Worm (Caenorhabditis elegans) whole organism, early embryonic: ENCODE measurements around the gene C08F8.2.
"Not testable (repeated sequence)": the region's sequence is repeated elsewhere in the genome, so short reads cannot be mapped to it uniquely, and the experiment has no call there.

Experiments used
- B0310.2 ChIP-seq: sonication (generic microtip); optimal IDR thresholded peaks from 2 replicates; lab custom pipeline; 2016; ENCODE audit warnings: mild to moderate bottlenecking, missing genetic modification characterization, missing compliant biosample characterization
- F13C5.2 ChIP-seq: sonication (generic microtip); optimal IDR thresholded peaks from 2 replicates; lab custom pipeline; 2017; ENCODE audit warnings: mild to moderate bottlenecking, missing genetic modification characterization, inconsistent platforms, missing compliant biosample characterization
- aly-1 ChIP-seq: sonication (generic microtip); optimal IDR thresholded peaks from 2 replicates; lab custom pipeline; 2016; ENCODE audit warnings: missing genetic modification characterization, missing compliant biosample characterization
- ama-1 ChIP-seq: fragments of 150-350 bp; optimal IDR thresholded peaks from 2 replicates; lab custom pipeline; 2014
- ceh-13 ChIP-seq: fragments of 200-800 bp; sonication (Bioruptor generic); optimal IDR thresholded peaks from 2 replicates; lab custom pipeline; 2018; ENCODE audit warnings: mild to moderate bottlenecking, missing genetic modification characterization, missing compliant biosample characterization
- ceh-36 ChIP-seq: sonication (generic microtip); optimal IDR thresholded peaks from 2 replicates; lab custom pipeline; 2016; ENCODE audit warnings: missing genetic modification characterization, inconsistent platforms, missing compliant biosample characterization
- ets-7 ChIP-seq: sonication (generic microtip); optimal IDR thresholded peaks from 2 replicates; lab custom pipeline; 2016; ENCODE audit warnings: missing genotype, missing genetic modification characterization, missing compliant biosample characterization
- flt-1 ChIP-seq: fragments of 200-800 bp; sonication (Bioruptor generic); IDR thresholded peaks from 2 replicates; pipeline ENCODE4 v1.3.6; 2022; ENCODE audit warnings: missing genetic modification characterization, missing compliant biosample characterization
- hmbx-1 ChIP-seq: sonication (generic microtip); optimal IDR thresholded peaks from 2 replicates; lab custom pipeline; 2016; ENCODE audit warnings: mild to moderate bottlenecking, missing genetic modification characterization, missing compliant biosample characterization
- hmg-4 ChIP-seq: fragments of 200-800 bp; sonication (Bioruptor generic); optimal IDR thresholded peaks from 2 replicates; lab custom pipeline; 2018; ENCODE audit warnings: mild to moderate bottlenecking, missing genetic modification characterization, missing compliant biosample characterization
- hnd-1 ChIP-seq: sonication (generic microtip); optimal IDR thresholded peaks from 2 replicates; lab custom pipeline; 2016; ENCODE audit warnings: missing genetic modification characterization, missing compliant biosample characterization
- pes-1 ChIP-seq: fragments of 200-800 bp; sonication (Bioruptor generic); IDR thresholded peaks from 2 replicates; pipeline ENCODE4 v1.3.6; 2022; ENCODE audit warnings: missing genetic modification reagents, missing genetic modification characterization, missing compliant biosample characterization
- scrt-1 ChIP-seq: fragments of 200-800 bp; sonication (Bioruptor generic); IDR thresholded peaks from 2 replicates; pipeline ENCODE4 v1.3.6; 2022; ENCODE audit warnings: missing genetic modification characterization, missing compliant biosample characterization
- sea-1 ChIP-seq: fragments of 200-800 bp; sonication (Bioruptor generic); conservative IDR thresholded peaks from 2 replicates; pipeline ENCODE4 v1.3.6; 2022; ENCODE audit warnings: missing genetic modification characterization, missing compliant biosample characterization
- tbx-11 ChIP-seq: fragments of 200-800 bp; sonication (Bioruptor generic); IDR thresholded peaks from 2 replicates; pipeline ENCODE4 v1.3.6; 2022; ENCODE audit warnings: missing genetic modification characterization, missing compliant biosample characterization
- tbx-37 ChIP-seq: fragments of 200-800 bp; sonication (Bioruptor generic); conservative IDR thresholded peaks from 2 replicates; pipeline ENCODE4 v1.3.6; 2022; ENCODE audit warnings: missing genetic modification reagents, missing genetic modification characterization, missing compliant biosample characterization
- tra-4 ChIP-seq: sonication (generic microtip); optimal IDR thresholded peaks from 2 replicates; lab custom pipeline; 2017; ENCODE audit warnings: missing genetic modification characterization, missing compliant biosample characterization

C08F8.2 gene

DNA sequence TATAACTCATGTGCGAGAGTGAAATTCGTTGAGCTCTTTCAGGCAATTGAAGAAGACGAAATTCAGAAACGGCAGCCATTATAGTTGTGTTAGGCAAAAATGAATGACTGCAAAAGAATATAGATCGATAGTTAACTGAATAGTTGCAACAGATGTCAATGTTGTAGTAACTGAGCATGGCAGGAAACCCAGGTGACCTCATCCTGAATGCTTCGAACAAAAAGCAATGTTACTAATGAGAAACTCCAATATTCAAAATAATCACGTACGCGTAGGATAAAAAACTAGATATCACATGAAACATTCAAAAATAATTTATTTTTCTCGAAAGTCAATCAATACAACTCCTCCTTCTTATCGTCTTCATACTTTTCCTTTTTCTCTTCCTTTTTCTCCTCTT, 11.7 kb downstream of the C08F8.2 start, which contains the start of gene fbxb-9:
TSS of gene fbxb-9 (minus strand) at position 101 of the 400 bp plus-strand sequence.
- TF ChIP-seq sea-1 (GFP tag; lab: Robert Waterston, UW) (no peak), aly-1 (no peak), scrt-1 (GFP tag; lab: Robert Waterston, UW) (no peak), F13C5.2 (tag; lab: Kevin White, UChicago) (no peak), ama-1 (lab: Kevin White, UChicago) (no peak)

DNA sequence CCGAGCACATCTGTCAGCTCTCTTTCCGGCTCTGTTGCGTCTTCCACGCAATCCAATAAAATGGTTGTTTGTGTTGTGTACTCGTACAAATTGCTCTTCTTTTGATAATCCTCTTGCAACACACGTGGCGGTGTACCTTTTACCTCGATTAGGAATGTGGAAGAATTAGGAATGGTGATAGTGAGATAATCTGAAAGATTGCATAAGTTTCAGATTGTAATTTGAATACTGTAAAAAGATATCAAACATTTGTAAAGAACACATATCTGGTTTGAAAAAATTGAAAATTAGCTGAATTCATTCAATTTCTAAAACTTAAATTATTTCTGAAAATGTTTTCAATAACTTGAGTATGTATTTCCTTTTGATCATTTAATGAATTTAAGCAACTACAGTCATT, 14.0 kb downstream of the C08F8.2 start, which contains the start of gene C08F8.6:
TSS of gene C08F8.6 (minus strand) at position 101 of the 400 bp plus-strand sequence.
- TF ChIP-seq B0310.2 (tag; lab: Kevin White, UChicago) (no peak), ceh-36 (tag; lab: Kevin White, UChicago) (no peak)

DNA sequence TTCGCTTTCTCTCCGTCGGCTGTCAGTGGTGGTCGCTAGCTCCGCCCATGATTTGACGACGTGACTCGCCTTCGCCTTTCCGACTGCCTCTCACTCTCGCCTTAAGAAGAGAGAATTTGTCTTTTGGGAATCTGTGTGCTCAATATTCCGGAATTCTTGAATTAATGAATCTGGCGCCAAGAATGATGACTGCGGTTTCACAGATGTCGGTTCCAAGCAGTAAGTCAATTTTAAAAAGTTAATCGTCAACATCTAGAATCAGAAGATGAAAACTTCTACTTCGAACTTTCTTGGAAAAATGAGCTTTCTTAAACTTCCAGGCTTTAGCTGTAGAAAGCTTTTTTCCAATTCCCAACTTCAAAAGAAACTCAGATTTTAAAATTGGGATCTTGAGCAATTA, 18.9 kb downstream of the C08F8.2 start, which contains the start of gene nhr-67:
TSS of gene nhr-67 (plus strand) at position 97 of the 400 bp plus-strand sequence.
- TF ChIP-seq tbx-37 (GFP tag; lab: Robert Waterston, UW): no peak
- TF ChIP-seq hmg-4 (GFP tag; lab: Kevin White, UChicago): no peak
- TF ChIP-seq F13C5.2 (tag; lab: Kevin White, UChicago): no peak
- TF ChIP-seq pes-1 (GFP tag; lab: Robert Waterston, UW): no peak
- no peak for TF ChIP-seq flt-1 (GFP tag; lab: Robert Waterston, UW)
- no peak for TF ChIP-seq tbx-11 (GFP tag; lab: Robert Waterston, UW)
- no peak for TF ChIP-seq ceh-36 (tag; lab: Kevin White, UChicago)
- TF ChIP-seq tra-4 (tag; lab: Kevin White, UChicago): no peak
- no peak for TF ChIP-seq scrt-1 (GFP tag; lab: Robert Waterston, UW)
- no peak for TF ChIP-seq aly-1
- TF ChIP-seq hnd-1 (tag; lab: Kevin White, UChicago): no peak
- TF ChIP-seq ets-7 (tag; lab: Kevin White, UChicago): no peak
- TF ChIP-seq sea-1 (GFP tag; lab: Robert Waterston, UW): no peak
- TF ChIP-seq ama-1 (lab: Kevin White, UChicago): no peak
- no peak for TF ChIP-seq B0310.2 (tag; lab: Kevin White, UChicago)

DNA sequence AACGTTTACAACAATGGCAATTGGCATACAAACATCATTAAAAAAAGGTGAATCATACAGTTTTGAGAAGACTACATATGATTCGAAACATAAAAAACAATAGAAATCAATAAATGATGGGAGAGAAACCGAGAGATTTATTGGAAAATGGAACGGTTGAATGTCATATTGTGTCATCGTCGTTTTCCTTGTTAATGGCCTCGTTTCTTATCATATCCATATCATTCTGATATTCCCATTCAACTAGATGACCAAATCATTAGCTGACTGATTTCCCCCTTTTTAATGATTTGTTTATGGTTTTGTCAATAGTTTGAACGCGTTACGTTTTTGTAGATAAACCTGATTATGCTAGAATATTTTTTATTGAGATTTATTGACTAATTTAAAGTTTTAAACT, 24.0 kb downstream of the C08F8.2 start:
- TF ChIP-seq hmg-4 (GFP tag; lab: Kevin White, UChicago): no peak
- TF ChIP-seq B0310.2 (tag; lab: Kevin White, UChicago): no peak
- TF ChIP-seq pes-1 (GFP tag; lab: Robert Waterston, UW): no peak
- no peak for TF ChIP-seq hmbx-1
- TF ChIP-seq tbx-11 (GFP tag; lab: Robert Waterston, UW): no peak
- no peak for TF ChIP-seq ceh-13 (GFP tag; lab: Kevin White, UChicago)
- no peak for TF ChIP-seq sea-1 (GFP tag; lab: Robert Waterston, UW)
- no peak for TF ChIP-seq ama-1 (lab: Kevin White, UChicago)
- TF ChIP-seq aly-1: no peak
- TF ChIP-seq ceh-36 (tag; lab: Kevin White, UChicago): no peak
- no peak for TF ChIP-seq flt-1 (GFP tag; lab: Robert Waterston, UW)
- TF ChIP-seq hnd-1 (tag; lab: Kevin White, UChicago): no peak
- TF ChIP-seq ets-7 (tag; lab: Kevin White, UChicago): no peak
- no peak for TF ChIP-seq tra-4 (tag; lab: Kevin White, UChicago)

DNA sequence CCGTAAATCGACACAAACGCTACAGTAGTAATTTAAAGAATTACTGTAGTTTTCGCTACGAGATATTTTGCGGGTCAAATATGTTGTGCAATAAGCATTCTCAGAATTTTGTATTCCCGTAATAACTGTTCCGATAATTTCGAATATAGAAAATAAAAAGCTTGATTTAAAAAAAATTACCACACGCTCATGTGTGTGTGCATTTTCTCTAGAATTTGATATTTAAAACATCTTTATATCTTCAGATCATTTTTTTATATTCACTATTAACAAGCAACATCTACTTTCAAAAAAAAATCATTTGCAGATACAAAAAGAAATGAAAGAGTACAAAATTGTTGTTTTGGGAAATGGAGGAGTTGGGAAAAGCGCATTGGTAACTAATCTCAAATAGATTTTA, 26.2 kb downstream of the C08F8.2 start, which contains the start of gene rap-3:
TSS of gene rap-3 (plus strand) at position 301 of the 400 bp plus-strand sequence.
- no peak for TF ChIP-seq tbx-11 (GFP tag; lab: Robert Waterston, UW)

DNA sequence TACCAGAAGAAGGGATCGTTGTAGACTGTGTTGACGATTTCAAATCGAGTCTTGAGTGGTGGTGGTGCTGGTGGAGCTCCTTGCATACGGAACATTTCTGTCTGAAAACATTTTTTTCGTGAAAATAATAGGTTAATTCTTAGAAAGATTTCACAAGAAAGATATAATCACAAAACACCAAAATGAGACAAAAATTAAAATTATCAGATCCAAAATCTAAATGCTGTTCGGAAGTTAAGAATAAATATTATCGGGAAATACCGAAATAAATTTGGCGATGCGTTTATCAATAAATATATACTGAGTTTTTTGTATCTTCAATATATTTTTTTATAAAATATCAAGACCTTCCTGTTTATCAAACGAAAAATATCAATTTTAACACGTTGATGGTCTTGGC, 27.7 kb downstream of the C08F8.2 start, which contains the start of gene C08F8.9:
TSS of gene C08F8.9 (minus strand) at position 101 of the 400 bp plus-strand sequence.
- TF ChIP-seq ama-1 (lab: Kevin White, UChicago) (no peak), tbx-11 (GFP tag; lab: Robert Waterston, UW) (no peak), ceh-36 (tag; lab: Kevin White, UChicago) (no peak), scrt-1 (GFP tag; lab: Robert Waterston, UW) (no peak)

DNA sequence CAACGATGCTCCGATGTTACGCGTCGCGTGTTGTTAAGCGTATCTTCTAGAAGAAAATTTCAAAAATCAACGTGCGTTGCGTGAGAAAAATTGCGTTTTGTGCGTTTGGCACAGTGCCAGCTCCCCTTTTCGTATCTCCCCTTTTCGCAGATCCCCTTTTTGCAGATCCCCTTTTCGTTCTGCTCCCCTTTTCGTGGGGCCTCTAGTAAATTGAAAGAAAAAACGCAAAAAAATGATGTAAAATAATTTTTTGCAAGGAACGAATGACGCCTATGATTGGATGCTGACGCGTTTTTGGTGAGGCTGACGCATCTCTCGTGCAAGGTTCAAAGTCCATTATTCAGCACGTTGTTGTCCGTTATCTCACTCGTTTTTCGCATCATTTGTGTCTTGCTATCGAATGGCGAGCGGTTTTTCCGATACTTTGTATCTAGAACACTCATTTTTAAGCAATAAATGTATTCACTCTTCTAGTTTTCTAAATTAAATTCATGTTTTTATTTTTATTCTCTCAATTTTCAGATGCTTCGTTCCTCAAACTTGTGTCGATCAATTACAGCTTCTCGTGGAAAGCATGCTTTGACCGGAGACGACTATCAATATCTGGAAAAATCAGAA, 28.4 kb downstream of the C08F8.2 start, which contains the start of gene cpt-2:
TSS of gene cpt-2 (plus strand) at position 523 of the 618 bp plus-strand sequence.
- not testable (repeated sequence) for TF ChIP-seq ama-1 (lab: Kevin White, UChicago); flt-1 (GFP tag; lab: Robert Waterston, UW); tra-4 (tag; lab: Kevin White, UChicago)

DNA sequence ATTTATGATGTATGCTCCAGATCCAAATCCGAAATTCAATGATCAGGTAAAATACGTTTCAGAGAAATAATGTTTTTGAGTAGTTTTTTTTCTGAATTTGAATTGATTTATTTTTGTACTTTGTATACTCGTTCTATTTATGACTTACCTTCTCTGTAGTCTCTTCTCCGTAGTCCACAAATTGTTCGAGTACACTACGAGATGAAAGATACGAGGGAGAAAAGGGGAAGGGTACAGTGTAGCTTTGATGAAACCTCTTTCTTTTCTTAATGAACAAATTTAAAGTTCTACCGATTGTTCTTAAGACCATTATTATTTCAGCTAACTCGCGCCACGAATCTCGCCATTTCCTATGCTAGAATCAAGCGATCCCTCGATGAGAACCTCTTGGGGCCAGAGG, 29.3 kb downstream of the C08F8.2 start:
- TF ChIP-seq scrt-1 (GFP tag; lab: Robert Waterston, UW): no peak
- TF ChIP-seq hnd-1 (tag; lab: Kevin White, UChicago): no peak
- no peak for TF ChIP-seq ama-1 (lab: Kevin White, UChicago)
- TF ChIP-seq pes-1 (GFP tag; lab: Robert Waterston, UW): no peak
- no peak for TF ChIP-seq hmbx-1
